Fruit fly (Drosophila melanogaster): ENCODE measurements around the gene CG16984.

CG16984 gene

DNA sequence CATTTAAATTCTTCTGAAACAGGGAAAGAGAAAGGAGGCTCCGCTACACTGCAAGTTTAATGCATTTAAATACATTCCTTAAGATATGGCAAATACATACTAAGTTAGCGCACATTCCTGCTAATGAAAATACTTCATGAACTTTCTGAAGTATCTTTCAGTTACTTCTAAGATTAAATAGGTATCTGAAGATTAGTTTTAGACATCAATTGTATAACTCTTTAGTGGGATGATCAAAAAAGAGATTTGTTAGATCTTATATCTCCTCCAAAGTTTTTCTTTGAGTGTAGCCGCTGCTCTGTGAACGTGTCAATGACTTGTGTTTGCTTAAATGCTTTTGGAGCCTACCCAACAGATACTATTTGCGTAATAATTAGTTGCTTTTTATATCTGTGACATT lies 20.3 kb upstream of the CG16984 start (continued):
- TF ChIP-seq Eip78C (GFP tag), result peak; percentile 86
- TF ChIP-seq Eip93F (GFP tag; optimal IDR thresholded peaks at IDR 0.05), result no peak
- no peak for TF ChIP-seq Blimp-1 (GFP tag; optimal IDR thresholded peaks at IDR 0.05)
- peak; percentile 21 for TF ChIP-seq fd59A (GFP tag; optimal IDR thresholded peaks at IDR 0.05)
- TF ChIP-seq vri (GFP tag; optimal IDR thresholded peaks at IDR 0.05), result no peak
- peak; percentile 41 for TF ChIP-seq CG10631 (GFP tag; optimal IDR thresholded peaks at IDR 0.05)
- TF ChIP-seq CG6163 (GFP tag; IDR thresholded peaks at IDR 0.05), result peak; percentile 51; the same call in 2 of the 3 replicates

DNA sequence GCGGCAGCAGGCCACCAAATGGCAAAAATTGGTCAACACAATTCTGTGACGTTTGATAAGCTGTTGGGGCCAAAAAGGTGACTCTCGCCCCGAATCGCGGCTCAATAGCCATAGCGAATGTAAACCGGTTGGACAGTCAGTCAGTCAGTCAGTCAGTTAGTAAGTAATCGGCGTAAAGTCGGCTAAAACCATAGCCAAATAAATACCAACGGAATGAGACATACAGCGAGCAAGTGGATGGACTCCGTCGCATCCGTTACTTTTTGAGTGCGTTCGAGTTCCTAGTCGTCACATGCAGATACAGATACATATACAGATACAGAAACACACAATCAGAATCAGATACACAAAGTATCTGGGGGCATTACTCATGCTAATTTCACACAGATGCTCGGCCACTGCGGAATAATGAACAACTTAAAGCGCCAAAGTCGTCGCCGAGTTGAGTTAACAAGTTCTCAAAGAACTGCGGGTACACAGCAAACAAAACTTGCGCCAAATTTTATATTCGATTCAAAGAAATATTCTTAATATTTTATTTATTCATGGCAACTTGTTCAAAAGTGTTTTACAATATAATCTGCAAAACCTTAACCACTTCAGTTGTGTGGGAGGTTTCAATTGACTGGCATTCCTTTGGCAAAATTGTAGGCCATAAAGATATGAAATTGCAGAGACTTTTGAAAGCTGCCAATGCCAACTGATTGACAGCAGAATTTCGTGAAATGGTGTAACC lies 18.3 kb upstream of the CG16984 start:
- TF ChIP-seq Sox15 (GFP tag; optimal IDR thresholded peaks at IDR 0.05) (no peak), CG11294 (GFP tag; IDR thresholded peaks at IDR 0.05) (no peak), Sox102F (GFP tag; optimal IDR thresholded peaks at IDR 0.05) (peak; percentile 7), CG6163 (GFP tag; IDR thresholded peaks at IDR 0.05) (no peak), CG6276 (GFP tag; optimal IDR thresholded peaks at IDR 0.05) (peak; percentile 1), Hr4 (GFP tag; optimal IDR thresholded peaks at IDR 0.05) (peak; percentile 15), vri (GFP tag; optimal IDR thresholded peaks at IDR 0.05) (peak; percentile 6), cyc (GFP tag; optimal IDR thresholded peaks at IDR 0.05) (no peak), pdm3 (GFP tag; optimal IDR thresholded peaks at IDR 0.05) (peak; percentile 24), CG31627 (GFP tag; optimal IDR thresholded peaks at IDR 0.05) (no peak), dsx (GFP tag; optimal IDR thresholded peaks at IDR 0.05; ENCODE audit: poor library complexity, severe bottlenecking) (peak; percentile 24), Met (GFP tag; optimal IDR thresholded peaks at IDR 0.05) (peak; percentile 28), Lpt (GFP tag; optimal IDR thresholded peaks at IDR 0.05) (no peak), Ets96B (tag; optimal IDR thresholded peaks at IDR 0.05) (peak; percentile 1), net (GFP tag; optimal IDR thresholded peaks at IDR 0.05) (peak; percentile 15), topi (GFP tag; optimal IDR thresholded peaks at IDR 0.05) (peak; percentile 1), OdsH (GFP tag; optimal IDR thresholded peaks at IDR 0.05) (peak; percentile 3), Blimp-1 (GFP tag; optimal IDR thresholded peaks at IDR 0.05) (no peak), CG4318 (GFP tag; optimal IDR thresholded peaks at IDR 0.05) (no peak), svp (GFP tag) (no peak), CG34406 (GFP tag; optimal IDR thresholded peaks at IDR 0.05) (no peak), dac (GFP tag; optimal IDR thresholded peaks at IDR 0.05) (no peak), Ets21C (GFP tag; optimal IDR thresholded peaks at IDR 0.05) (no peak), CG32006 (GFP tag; optimal IDR thresholded peaks at IDR 0.05) (peak; percentile 7), Smox (GFP tag; optimal IDR thresholded peaks at IDR 0.05) (peak; percentile 21), CG9139 (GFP tag; optimal IDR thresholded peaks at IDR 0.05) (no peak), Eip78C (GFP tag) (peak; percentile 83), CG8119 (GFP tag; IDR thresholded peaks at IDR 0.05) (0 out of 3 replicates have a peak, but pooled peaks have one; percentile 18), CG6808 (GFP tag; optimal IDR thresholded peaks at IDR 0.05) (no peak), Gug (GFP tag; IDR thresholded peaks at IDR 0.05) (no peak)

DNA sequence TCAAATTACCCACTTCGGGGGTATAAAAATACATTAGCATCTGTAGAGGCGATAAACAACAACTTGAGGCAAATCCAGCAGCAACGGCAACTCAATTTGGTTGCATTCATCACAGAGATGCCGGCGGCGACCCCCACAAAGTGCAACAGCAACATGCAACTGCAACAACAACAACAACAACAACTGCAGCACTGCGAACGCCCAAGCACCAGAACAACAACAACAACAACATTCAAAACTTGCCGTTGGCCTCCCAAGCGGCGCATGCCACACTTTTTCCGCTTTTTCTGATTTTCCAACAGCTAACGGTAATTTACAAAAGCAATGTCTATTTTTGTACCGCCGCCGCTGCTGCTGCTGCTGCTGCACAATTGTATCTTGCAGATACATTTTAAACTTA lies 17.3 kb upstream of the CG16984 start:
- TF ChIP-seq svp (GFP tag) (no peak), CG3032 (tag; optimal IDR thresholded peaks at IDR 0.05) (no peak), CG10631 (GFP tag; optimal IDR thresholded peaks at IDR 0.05) (no peak), cyc (GFP tag; optimal IDR thresholded peaks at IDR 0.05) (no peak), fd85E (GFP tag; optimal IDR thresholded peaks at IDR 0.05) (no peak), Ets96B (tag; optimal IDR thresholded peaks at IDR 0.05) (no peak), pdm3 (GFP tag; optimal IDR thresholded peaks at IDR 0.05) (no peak), CG7368 (GFP tag; optimal IDR thresholded peaks at IDR 0.05) (no peak), CG15336 (GFP tag; IDR thresholded peaks at IDR 0.05) (no peak), OdsH (GFP tag; optimal IDR thresholded peaks at IDR 0.05) (no peak), Gug (GFP tag; IDR thresholded peaks at IDR 0.05) (no peak), CG32006 (GFP tag; optimal IDR thresholded peaks at IDR 0.05) (no peak), net (GFP tag; optimal IDR thresholded peaks at IDR 0.05) (no peak), CG11762 (GFP tag; optimal IDR thresholded peaks at IDR 0.05; ENCODE audit: insufficient read depth) (no peak), CG31627 (GFP tag; optimal IDR thresholded peaks at IDR 0.05) (no peak), CG6854 (GFP tag; optimal IDR thresholded peaks at IDR 0.05) (no peak), CG34406 (GFP tag; optimal IDR thresholded peaks at IDR 0.05) (no peak), CG6276 (GFP tag; optimal IDR thresholded peaks at IDR 0.05) (no peak), spab (GFP tag; optimal IDR thresholded peaks at IDR 0.05) (no peak), Eip78C (GFP tag) (no peak)

Data from whole organism, prepupa.